Fruit fly (Drosophila melanogaster): ENCODE measurements around the gene CG31279.

The CG31279 gene

dm6 chr3R:16449187-16449973 lies 18.9 kb downstream of the CG31279 start (continued):
- peak; percentile 89 for TF ChIP-seq Lhr (GFP tag; optimal IDR thresholded peaks at IDR 0.05)
- TF ChIP-seq Jarid2 (GFP tag; optimal IDR thresholded peaks at IDR 0.05): peak; percentile 70
- peak; percentile 93 for TF ChIP-seq Xbp1 (GFP tag; optimal IDR thresholded peaks at IDR 0.05)
- peak; percentile 95 for TF ChIP-seq dati (GFP tag; IDR thresholded peaks at IDR 0.05)
- TF ChIP-seq CG17612 (GFP tag; IDR thresholded peaks at IDR 0.05): peak; percentile 84
- TF ChIP-seq Deaf1 (tag; optimal IDR thresholded peaks at IDR 0.05): peak; percentile 57
- peak; percentile 88 for TF ChIP-seq CG12659 (GFP tag; optimal IDR thresholded peaks at IDR 0.05)
- peak; percentile 48 for TF ChIP-seq CTCF (GFP tag; optimal IDR thresholded peaks at IDR 0.05)
- peak; percentile 86 for TF ChIP-seq ssp (GFP tag; IDR thresholded peaks at IDR 0.05)
- TF ChIP-seq yki (optimal IDR thresholded peaks at IDR 0.05): peak; percentile 56
- peak; percentile 98 for TF ChIP-seq CG33557 (GFP tag; optimal IDR thresholded peaks at IDR 0.05)
- TF ChIP-seq CG18764 (GFP tag; optimal IDR thresholded peaks at IDR 0.05): peak; percentile 86
- TF ChIP-seq unc-4 (GFP tag; IDR thresholded peaks at IDR 0.05; ENCODE audit: partially characterized antibody): no peak
- TF ChIP-seq CG7839 (tag; optimal IDR thresholded peaks at IDR 0.05): peak; percentile 96
- peak; percentile 85 for TF ChIP-seq CG17912 (GFP tag; optimal IDR thresholded peaks at IDR 0.05)
- TF ChIP-seq CkIIα-i1 (GFP tag; IDR thresholded peaks at IDR 0.05): peak; percentile 53; the same call in 1 of the 2 replicates
- TF ChIP-seq tio (GFP tag; optimal IDR thresholded peaks at IDR 0.05): no peak
- TF ChIP-seq Hr3 (GFP tag; optimal IDR thresholded peaks at IDR 0.05): peak; percentile 91
- TF ChIP-seq az2 (GFP tag; optimal IDR thresholded peaks at IDR 0.05): peak; percentile 94
- peak; percentile 83 for TF ChIP-seq CG12299 (tag; optimal IDR thresholded peaks at IDR 0.05)
- peak; percentile 75 for TF ChIP-seq cas (GFP tag; IDR thresholded peaks at IDR 0.05)
- TF ChIP-seq CG6254 (GFP tag; optimal IDR thresholded peaks at IDR 0.05): peak; percentile 77
- TF ChIP-seq CG3407 (GFP tag; optimal IDR thresholded peaks at IDR 0.05): peak; percentile 92
- peak; percentile 80 for TF ChIP-seq wek (GFP tag; optimal IDR thresholded peaks at IDR 0.05)
- peak; percentile 96 for TF ChIP-seq dan (GFP tag; IDR thresholded peaks at IDR 0.05)
- peak; percentile 88 for TF ChIP-seq CG11085 (GFP tag; IDR thresholded peaks at IDR 0.05)
- peak; percentile 70 for TF ChIP-seq CG13296 (GFP tag; optimal IDR thresholded peaks at IDR 0.05)
- peak; percentile 80 for TF ChIP-seq wdn (GFP tag; IDR thresholded peaks at IDR 0.05)
- TF ChIP-seq CG13775 (GFP tag; optimal IDR thresholded peaks at IDR 0.05): peak; percentile 72
- peak; percentile 95 for TF ChIP-seq CG11456 (GFP tag; IDR thresholded peaks at IDR 0.05)
- peak; percentile 88 for TF ChIP-seq CG12104 (GFP tag; optimal IDR thresholded peaks at IDR 0.05)
- TF ChIP-seq bbx (GFP tag; IDR thresholded peaks at IDR 0.05; ENCODE audit: partially characterized antibody): peak; percentile 56
- TF ChIP-seq Dll (GFP tag; IDR thresholded peaks at IDR 0.05; ENCODE audit: partially characterized antibody): 0 out of 4 replicates have a peak, but pooled peaks have one; percentile 24
- TF ChIP-seq emc (GFP tag; optimal IDR thresholded peaks at IDR 0.05): peak; percentile 34
- peak; percentile 100 for TF ChIP-seq Ets65A (GFP tag)
- TF ChIP-seq pfk (GFP tag; optimal IDR thresholded peaks at IDR 0.05): no peak
- peak; percentile 80 for TF ChIP-seq disco-r (GFP tag; optimal IDR thresholded peaks at IDR 0.05)
- peak; percentile 93 to 96 for TF ChIP-seq chif (GFP tag; optimal IDR thresholded peaks at IDR 0.05)
- peak; percentile 86 for TF ChIP-seq CG8290 (GFP tag; optimal IDR thresholded peaks at IDR 0.05)
- peak; percentile 83 to 93 for TF ChIP-seq CG8290 (tag; optimal IDR thresholded peaks at IDR 0.05)
- TF ChIP-seq insv (GFP tag; optimal IDR thresholded peaks at IDR 0.05): peak; percentile 20 to 40
- TF ChIP-seq Sry-δ (GFP tag; optimal IDR thresholded peaks at IDR 0.05): peak; percentile 71
- peak; percentile 89 for TF ChIP-seq CG18619 (GFP tag; optimal IDR thresholded peaks at IDR 0.05)
- peak; percentile 92 for TF ChIP-seq Dad (GFP tag; optimal IDR thresholded peaks at IDR 0.05)
- peak; percentile 71 for TF ChIP-seq Kr (GFP tag; optimal IDR thresholded peaks at IDR 0.05)
- peak; percentile 96 for TF ChIP-seq gem (tag; optimal IDR thresholded peaks at IDR 0.05)
- peak; percentile 73 for TF ChIP-seq Bdp1 (GFP tag; optimal IDR thresholded peaks at IDR 0.05)
- peak; percentile 95 for TF ChIP-seq tap (tag; optimal IDR thresholded peaks at IDR 0.05)
- peak; percentile 15 for TF ChIP-seq CG15514 (GFP tag; optimal IDR thresholded peaks at IDR 0.05)
- TF ChIP-seq Camta (GFP tag; optimal IDR thresholded peaks at IDR 0.05): peak; percentile 88

Data from whole organism, embryonic.